Worm (Caenorhabditis elegans): ENCODE data around the gene K03H1.12.

ce11 chrIII:9926650-9927049, 14.8 kb upstream of the K03H1.12 start, which contains the start of gene ttr-3:
- TF ChIP-seq aly-2 (tag; optimal IDR thresholded peaks at IDR 0.05) (no peak), mab-9 (GFP tag; IDR thresholded peaks at IDR 0.05) (no peak), ceh-82 (tag; optimal IDR thresholded peaks at IDR 0.05) (no peak), nhr-76 (tag; optimal IDR thresholded peaks at IDR 0.05) (no peak), ztf-4 (tag; optimal IDR thresholded peaks at IDR 0.05) (no peak), lin-15B (tag; optimal IDR thresholded peaks at IDR 0.05) (no peak)

Data from whole organism, L1 larva.